Fruit fly (Drosophila melanogaster) whole organism, prepupa: Measurements from ENCODE around the gene CG34043.

Experiments
- CG11762 ChIP-seq: fragments of 200-800 bp; sonication (Bioruptor generic); optimal IDR thresholded peaks from 3 replicates; lab custom pipeline; 2016; ENCODE audit warnings: missing biosample characterization, missing genetic modification characterization; ENCODE audit not compliant: insufficient read depth
- CG6808 ChIP-seq: fragments of 200-800 bp; sonication (Bioruptor generic); optimal IDR thresholded peaks from 3 replicates; lab custom pipeline; 2017; ENCODE audit warnings: missing biosample characterization, missing genetic modification characterization, mild to moderate bottlenecking, moderate library complexity, missing genetic modification reagents
- CG8319 ChIP-seq: fragments of 200-800 bp; sonication (Bioruptor generic); optimal IDR thresholded peaks from 3 replicates; lab custom pipeline; 2016; ENCODE audit warnings: missing biosample characterization, missing genetic modification characterization
- Ets96B ChIP-seq: fragments of 200-800 bp; optimal IDR thresholded peaks from 2 replicates; lab custom pipeline; 2019; ENCODE audit warnings: missing biosample characterization, mild to moderate bottlenecking, missing genetic modification characterization, moderate library complexity
- Lpt ChIP-seq: fragments of 200-800 bp; sonication (Bioruptor generic); optimal IDR thresholded peaks from 3 replicates; lab custom pipeline; 2016; ENCODE audit warnings: missing biosample characterization, missing genetic modification characterization
- svp ChIP-seq: fragments of 200-800 bp; sonication (Bioruptor generic); peaks from one replicate; lab custom pipeline; 2016; ENCODE audit warnings: missing biosample characterization, missing genetic modification characterization

DNA sequence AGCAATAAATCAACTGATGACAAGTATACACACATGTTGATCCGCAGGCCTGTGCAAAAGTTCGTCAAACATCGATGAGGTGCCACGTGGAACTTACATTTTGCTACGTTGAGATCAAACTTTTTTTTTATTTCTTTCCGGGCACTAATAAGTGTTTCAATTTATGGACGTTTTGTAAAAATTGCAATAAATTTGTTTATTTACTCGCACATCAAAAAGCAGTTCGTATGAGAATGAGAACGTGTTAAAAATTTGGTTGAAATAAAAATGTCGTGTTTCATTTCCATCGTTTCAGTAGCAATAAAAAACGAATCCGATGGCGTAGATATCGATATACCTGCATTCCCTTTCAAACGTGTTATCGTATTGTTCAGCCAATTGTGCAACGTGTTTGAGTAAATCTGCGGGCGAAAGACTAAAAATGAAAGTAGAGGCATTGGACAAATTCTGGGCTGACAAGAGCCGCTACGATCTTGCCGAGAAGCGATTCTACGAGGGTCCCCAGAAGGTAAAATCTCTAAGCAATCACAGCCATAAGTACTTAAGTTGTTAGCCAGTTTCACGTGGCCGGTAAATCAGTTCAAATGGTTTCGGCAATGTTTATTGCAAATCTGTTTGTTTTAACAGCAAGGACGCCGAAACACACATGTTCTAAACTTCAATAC is 48.4 kb downstream of the CG34043 start, which contains the start of gene eEF1delta:
- TF ChIP-seq svp (GFP tag; lab: Kevin White, UChicago) (no peak), CG6808 (GFP tag; lab: Kevin White, UChicago) (no peak), Lpt (no peak), CG11762 (GFP tag; lab: Kevin White, UChicago) (no peak), CG8319 (GFP tag; lab: Kevin White, UChicago) (no peak), Ets96B (tag; lab: Kevin White, UChicago) (no peak)
